Fruit fly (Drosophila melanogaster) whole organism, prepupa: ENCODE data around the gene CG44037.

Source experiments
- CG3919 ChIP-seq: fragments of 200-800 bp; sonication (Bioruptor generic); optimal IDR thresholded peaks from 3 replicates; lab custom pipeline; 2016; ENCODE audit warnings: missing biosample characterization, missing genetic modification characterization
- CG6792 ChIP-seq: fragments of 200-800 bp; sonication (Bioruptor generic); optimal IDR thresholded peaks from 3 replicates; lab custom pipeline; 2016; ENCODE audit warnings: missing biosample characterization, missing genetic modification characterization
- Ets96B ChIP-seq: fragments of 200-800 bp; optimal IDR thresholded peaks from 2 replicates; lab custom pipeline; 2019; ENCODE audit warnings: missing biosample characterization, mild to moderate bottlenecking, missing genetic modification characterization, moderate library complexity
- Sox15 ChIP-seq: fragments of 200-800 bp; sonication (Bioruptor generic); optimal IDR thresholded peaks from 3 replicates; lab custom pipeline; 2016; ENCODE audit warnings: missing biosample characterization, missing genetic modification characterization
- acj6 ChIP-seq: fragments of 200-800 bp; sonication (Bioruptor generic); optimal IDR thresholded peaks from 3 replicates; lab custom pipeline; 2016; ENCODE audit warnings: missing biosample characterization, missing genetic modification characterization
- dac ChIP-seq: fragments of 200-800 bp; sonication (Bioruptor generic); optimal IDR thresholded peaks from 2 replicates; lab custom pipeline; 2017; ENCODE audit warnings: missing biosample characterization, mild to moderate bottlenecking, missing genetic modification characterization
- eg ChIP-seq: fragments of 200-800 bp; sonication (Bioruptor generic); IDR thresholded peaks from 3 replicates; pipeline ENCODE4 v1.3.6; 2022; ENCODE audit warnings: missing biosample characterization, missing genetic modification characterization
- svp ChIP-seq: fragments of 200-800 bp; sonication (Bioruptor generic); peaks from one replicate; lab custom pipeline; 2016; ENCODE audit warnings: missing biosample characterization, missing genetic modification characterization
- vri ChIP-seq: fragments of 200-800 bp; sonication (Bioruptor generic); optimal IDR thresholded peaks from 3 replicates; lab custom pipeline; 2016; ENCODE audit warnings: missing biosample characterization, mild to moderate bottlenecking, missing genetic modification characterization

DNA sequence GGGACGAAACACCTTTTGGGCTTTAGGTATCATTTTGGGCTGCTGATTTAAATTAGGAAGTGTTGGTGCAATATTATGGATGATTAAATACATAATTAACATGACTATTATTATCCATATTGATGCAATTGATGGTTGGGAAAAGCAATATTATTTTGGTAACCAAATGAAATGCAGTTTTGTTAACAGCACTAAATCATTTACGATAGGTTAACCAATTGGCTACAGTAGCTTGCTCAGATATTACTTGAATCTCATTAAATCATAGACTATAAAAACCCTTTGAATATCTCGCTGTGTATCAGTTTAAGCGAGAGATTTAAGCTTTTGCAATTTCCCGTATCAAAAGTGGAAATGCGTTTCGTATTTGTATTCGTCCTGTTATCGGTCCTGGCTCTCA is 14.3 kb downstream of the CG44037 start, which contains the start of gene Sfp87B:
- TF ChIP-seq eg (GFP tag; lab: Robert Waterston, UW) (no peak), svp (GFP tag; lab: Kevin White, UChicago) (no peak), Sox15 (no peak), vri (GFP tag; lab: Kevin White, UChicago) (no peak), CG6792 (GFP tag; lab: Kevin White, UChicago) (no peak), dac (GFP tag; lab: Kevin White, UChicago) (no peak), CG3919 (GFP tag; lab: Kevin White, UChicago) (no peak), acj6 (GFP tag; lab: Kevin White, UChicago) (no peak), Ets96B (tag; lab: Kevin White, UChicago) (no peak)
